Fruit fly (Drosophila melanogaster) whole organism, embryonic: Measurements from ENCODE around the gene Dph3.

Source experiments
- Adf1 ChIP-seq: fragments of 200-800 bp; sonication (Bioruptor generic); IDR thresholded peaks from 2 replicates; pipeline ENCODE4 v1.3.6; 2022; ENCODE audit warnings: missing biosample characterization, missing genetic modification characterization
- Aef1 ChIP-seq: fragments of 200-800 bp; sonication (Bioruptor generic); IDR thresholded peaks from 3 replicates; pipeline ENCODE4 v1.3.6; 2022; ENCODE audit warnings: missing biosample characterization, missing genetic modification characterization
- Atf-2 ChIP-seq: fragments of 200-800 bp; sonication (Bioruptor generic); optimal IDR thresholded peaks from 2 replicates; lab custom pipeline; 2016; ENCODE audit warnings: missing biosample characterization, missing genetic modification characterization
- B-H1 ChIP-seq: fragments of 200-800 bp; sonication (Bioruptor generic); IDR thresholded peaks from 3 replicates; pipeline ENCODE4 v1.3.6; 2022; ENCODE audit warnings: missing biosample characterization, missing genetic modification characterization
- C15 ChIP-seq: fragments of 200-800 bp; sonication (Bioruptor generic); IDR thresholded peaks from 3 replicates; pipeline ENCODE4 v1.3.6; 2022; ENCODE audit warnings: missing biosample characterization, missing genetic modification characterization
- CG10147 ChIP-seq: fragments of 200-800 bp; sonication (Bioruptor generic); optimal IDR thresholded peaks from 2 replicates; lab custom pipeline; 2019; ENCODE audit warnings: missing biosample characterization, mild to moderate bottlenecking, missing genetic modification characterization, moderate library complexity
- CG10366 ChIP-seq: fragments of 200-800 bp; sonication (Bioruptor generic); IDR thresholded peaks from 2 replicates; pipeline ENCODE4 v1.3.6; 2022; ENCODE audit warnings: missing biosample characterization, missing genetic modification characterization
- CG10431 ChIP-seq: fragments of 200-800 bp; sonication (Bioruptor generic); optimal IDR thresholded peaks from 3 replicates; lab custom pipeline; 2018; ENCODE audit warnings: missing biosample characterization, mild to moderate bottlenecking, missing genetic modification characterization
- CG10654 ChIP-seq: fragments of 200-800 bp; sonication (Bioruptor generic); optimal IDR thresholded peaks from 2 replicates; lab custom pipeline; 2016; ENCODE audit warnings: missing biosample characterization, missing genetic modification characterization
- CG11695 ChIP-seq: fragments of 200-800 bp; sonication (Bioruptor generic); IDR thresholded peaks from 3 replicates; pipeline ENCODE4 v1.3.6; 2022; ENCODE audit warnings: missing biosample characterization, missing genetic modification characterization
- CG12236 ChIP-seq: fragments of 200-800 bp; sonication (Bioruptor generic); optimal IDR thresholded peaks from 2 replicates; lab custom pipeline; 2016; ENCODE audit warnings: missing biosample characterization, missing genetic modification characterization
- CG14050 ChIP-seq: fragments of 200-800 bp; sonication (Bioruptor generic); IDR thresholded peaks from 3 replicates; pipeline ENCODE4 v1.3.6; 2022; ENCODE audit warnings: missing biosample characterization, missing genetic modification characterization
- CG15011 ChIP-seq: fragments of 200-800 bp; sonication (Bioruptor generic); optimal IDR thresholded peaks from 3 replicates; lab custom pipeline; 2018; ENCODE audit warnings: missing biosample characterization, mild to moderate bottlenecking, missing genetic modification characterization
- CG1647 ChIP-seq: fragments of 200-800 bp; sonication (Bioruptor generic); optimal IDR thresholded peaks from 3 replicates; lab custom pipeline; 2016; ENCODE audit warnings: missing biosample characterization, missing genetic modification characterization
- CG17612 ChIP-seq: fragments of 200-800 bp; sonication (Bioruptor generic); IDR thresholded peaks from 2 replicates; pipeline ENCODE4 v1.3.6; 2022; ENCODE audit warnings: missing biosample characterization, missing genetic modification characterization
- CG18011 ChIP-seq: fragments of 200-800 bp; sonication (Bioruptor generic); optimal IDR thresholded peaks from 2 replicates; lab custom pipeline; 2017; ENCODE audit warnings: missing biosample characterization, missing genetic modification characterization, mild to moderate bottlenecking, moderate library complexity, missing genotype
- CG2875 ChIP-seq: fragments of 200-800 bp; sonication (Bioruptor generic); optimal IDR thresholded peaks from 2 replicates; lab custom pipeline; 2017; ENCODE audit warnings: missing biosample characterization, mild to moderate bottlenecking, missing genetic modification characterization, missing genetic modification reagents
- CG30431 ChIP-seq: fragments of 200-800 bp; sonication (Bioruptor generic); optimal IDR thresholded peaks from 2 replicates; lab custom pipeline; 2017; ENCODE audit warnings: missing biosample characterization, missing genetic modification characterization
- CG3281 ChIP-seq: fragments of 200-800 bp; sonication (Bioruptor generic); optimal IDR thresholded peaks from 3 replicates; lab custom pipeline; 2017; ENCODE audit warnings: missing biosample characterization, mild to moderate bottlenecking, missing genetic modification characterization
- CG7745 ChIP-seq: fragments of 200-800 bp; sonication (Bioruptor generic); optimal IDR thresholded peaks from 2 replicates; lab custom pipeline; 2018; ENCODE audit warnings: missing biosample characterization, mild to moderate bottlenecking, missing genetic modification characterization, moderate library complexity
- CG9876 ChIP-seq: fragments of 200-800 bp; sonication (Bioruptor generic); optimal IDR thresholded peaks from 2 replicates; lab custom pipeline; 2016; ENCODE audit warnings: missing biosample characterization, missing genetic modification characterization
- CoRest ChIP-seq: fragments of 200-800 bp; sonication (Bioruptor generic); optimal IDR thresholded peaks from 3 replicates; lab custom pipeline; 2018; ENCODE audit warnings: missing biosample characterization, mild to moderate bottlenecking, missing genetic modification characterization, moderate library complexity
- Fer1 ChIP-seq: fragments of 200-800 bp; sonication (Bioruptor generic); optimal IDR thresholded peaks from 2 replicates; lab custom pipeline; 2017; ENCODE audit warnings: missing biosample characterization, mild to moderate bottlenecking, missing genetic modification characterization
- Fer3 ChIP-seq: fragments of 200-800 bp; sonication (Bioruptor generic); optimal IDR thresholded peaks from 2 replicates; lab custom pipeline; 2018; ENCODE audit warnings: missing biosample characterization, mild to moderate bottlenecking, missing genetic modification characterization, moderate library complexity
- Gug ChIP-seq: fragments of 200-800 bp; sonication (Bioruptor generic); IDR thresholded peaks from 4 replicates; pipeline ENCODE4 v1.3.6; 2022; ENCODE audit warnings: missing biosample characterization, missing genetic modification characterization
- HHEX ChIP-seq: fragments of 200-800 bp; sonication (Bioruptor generic); optimal IDR thresholded peaks from 3 replicates; lab custom pipeline; 2017; ENCODE audit warnings: missing biosample characterization, mild to moderate bottlenecking, missing genetic modification characterization, missing genetic modification reagents
- HmgD ChIP-seq: fragments of 200-800 bp; sonication (Bioruptor generic); optimal IDR thresholded peaks from 3 replicates; lab custom pipeline; 2016; ENCODE audit warnings: missing biosample characterization, missing genetic modification characterization
- Jarid2 ChIP-seq: fragments of 200-800 bp; sonication (Bioruptor generic); optimal IDR thresholded peaks from 3 replicates; lab custom pipeline; 2017; ENCODE audit warnings: mild to moderate bottlenecking, missing biosample characterization, missing genetic modification reagents, missing genetic modification characterization
- Nf-YB ChIP-seq: fragments of 200-800 bp; sonication (Bioruptor generic); optimal IDR thresholded peaks from 3 replicates; lab custom pipeline; 2019; ENCODE audit warnings: missing biosample characterization, mild to moderate bottlenecking, missing genetic modification characterization, moderate library complexity
- NfI ChIP-seq: fragments of 200-800 bp; sonication (Bioruptor generic); optimal IDR thresholded peaks from 3 replicates; lab custom pipeline; 2018; ENCODE audit warnings: missing biosample characterization, mild to moderate bottlenecking, missing genetic modification characterization, moderate library complexity
- Optix ChIP-seq: fragments of 200-800 bp; sonication (Bioruptor generic); IDR thresholded peaks from 3 replicates; pipeline ENCODE4 v1.3.6; 2022; ENCODE audit warnings: missing biosample characterization, missing genetic modification characterization
- Rfx ChIP-seq: fragments of 200-800 bp; sonication (Bioruptor generic); IDR thresholded peaks from 2 replicates; pipeline ENCODE4 v1.3.6; 2022; ENCODE audit warnings: missing biosample characterization, missing genetic modification characterization
- YL-1 ChIP-seq: fragments of 200-800 bp; sonication (Bioruptor generic); optimal IDR thresholded peaks from 3 replicates; lab custom pipeline; 2017; ENCODE audit warnings: missing biosample characterization, mild to moderate bottlenecking, missing genetic modification characterization
- bbx ChIP-seq: fragments of 200-800 bp; sonication (Bioruptor generic); IDR thresholded peaks from 2 replicates; pipeline ENCODE4 v1.3.6; 2022; ENCODE audit warnings: missing biosample characterization, missing genetic modification characterization; ENCODE audit not compliant: partially characterized antibody
- cato ChIP-seq: fragments of 200-800 bp; sonication (Bioruptor generic); optimal IDR thresholded peaks from 2 replicates; lab custom pipeline; 2016; ENCODE audit warnings: missing biosample characterization, missing genetic modification characterization, borderline replicate concordance
- dm ChIP-seq: fragments of 200-800 bp; sonication (Bioruptor generic); optimal IDR thresholded peaks from 3 replicates; lab custom pipeline; 2016; ENCODE audit warnings: missing biosample characterization, missing genetic modification characterization
- en ChIP-seq: fragments of 200-800 bp; sonication (Bioruptor generic); optimal IDR thresholded peaks from 2 replicates; lab custom pipeline; 2016; ENCODE audit warnings: missing biosample characterization, missing genetic modification characterization
- esg ChIP-seq: fragments of 200-800 bp; sonication (Bioruptor generic); conservative IDR thresholded peaks from 2 replicates; pipeline ENCODE4 v1.3.6; 2022; ENCODE audit warnings: missing biosample characterization, missing genetic modification characterization
- gce ChIP-seq: fragments of 200-800 bp; sonication (Bioruptor generic); IDR thresholded peaks from 3 replicates; pipeline ENCODE4 v1.3.6; 2022; ENCODE audit warnings: missing biosample characterization, missing genetic modification characterization
- grn ChIP-seq: fragments of 200-800 bp; sonication (Bioruptor generic); optimal IDR thresholded peaks from 3 replicates; lab custom pipeline; 2017; ENCODE audit warnings: missing biosample characterization, missing genetic modification characterization
- h ChIP-seq: fragments of >200 bp; optimal IDR thresholded peaks from 2 replicates; lab custom pipeline; 2017
- inv ChIP-seq: fragments of 200-800 bp; sonication (Bioruptor generic); IDR thresholded peaks from 2 replicates; pipeline ENCODE4 v1.3.6; 2022; ENCODE audit warnings: missing biosample characterization, missing genetic modification characterization; ENCODE audit not compliant: partially characterized antibody
- jing ChIP-seq: fragments of 200-800 bp; sonication (Bioruptor generic); optimal IDR thresholded peaks from 2 replicates; lab custom pipeline; 2018; ENCODE audit warnings: missing biosample characterization, mild to moderate bottlenecking, missing genetic modification characterization
- ken ChIP-seq: fragments of 200-800 bp; sonication (Bioruptor generic); IDR thresholded peaks from 3 replicates; pipeline ENCODE4 v1.3.6; 2022; ENCODE audit warnings: missing biosample characterization, missing genetic modification characterization
- lbe ChIP-seq: fragments of 200-800 bp; sonication (Bioruptor generic); optimal IDR thresholded peaks from 2 replicates; lab custom pipeline; 2016; ENCODE audit warnings: missing biosample characterization, mild to moderate bottlenecking, missing genetic modification characterization
- otp ChIP-seq: fragments of 200-800 bp; sonication (Bioruptor generic); IDR thresholded peaks from 3 replicates; pipeline ENCODE4, ENCODE4 v1.3.6; 2022; ENCODE audit warnings: missing biosample characterization, missing genetic modification characterization
- ranshi ChIP-seq: fragments of 200-800 bp; sonication (Bioruptor generic); IDR thresholded peaks from 2 replicates; pipeline ENCODE4 v1.3.6; 2022; ENCODE audit warnings: missing biosample characterization, missing genetic modification characterization
- schlank ChIP-seq: fragments of 200-800 bp; sonication (Bioruptor generic); optimal IDR thresholded peaks from 2 replicates; lab custom pipeline; 2018; ENCODE audit warnings: missing biosample characterization, mild to moderate bottlenecking, missing genetic modification characterization
- sd ChIP-seq: fragments of 200-800 bp; sonication (Bioruptor generic); optimal IDR thresholded peaks from 3 replicates; lab custom pipeline; 2018; ENCODE audit warnings: missing biosample characterization, mild to moderate bottlenecking, missing genetic modification characterization, moderate library complexity
- slbo ChIP-seq: fragments of 200-800 bp; sonication (Bioruptor generic); IDR thresholded peaks from 2 replicates; pipeline ENCODE4 v1.3.6; 2022; ENCODE audit warnings: missing biosample characterization, missing genetic modification characterization
- tx ChIP-seq: fragments of 200-800 bp; sonication (Bioruptor generic); optimal IDR thresholded peaks from 2 replicates; lab custom pipeline; 2016; ENCODE audit warnings: missing biosample characterization, missing genetic modification characterization

The Dph3 gene

dm6 chr3R:11209801-11210402, 21.8 kb upstream of the Dph3 start, which contains the start of the genes SdhC and Tctp (continued):
- TF ChIP-seq HHEX (GFP tag; lab: Kevin White, UChicago) (no peak), otp (GFP tag; lab: Robert Waterston, UW) (no peak), dm (GFP tag; lab: Kevin White, UChicago) (peak; percentile 68), CG10366 (GFP tag; lab: Robert Waterston, UW) (no peak), CG14050 (GFP tag; lab: Robert Waterston, UW) (no peak), Rfx (GFP tag; lab: Robert Waterston, UW) (peak; percentile 37), schlank (no peak), bbx (GFP tag; lab: Robert Waterston, UW) (peak; percentile 56), C15 (GFP tag; lab: Robert Waterston, UW) (no peak), Aef1 (no peak), CG10431 (GFP tag; lab: Kevin White, UChicago) (peak; percentile 9), CG11695 (GFP tag; lab: Robert Waterston, UW) (no peak), inv (GFP tag; lab: Robert Waterston, UW) (peak; percentile 25; the same call in 1 of the 2 replicates), Atf-2 (GFP tag; lab: Kevin White, UChicago) (peak; percentile 6), CG3281 (GFP tag; lab: Kevin White, UChicago) (peak; percentile 5), Adf1 (no peak), Optix (GFP tag; lab: Robert Waterston, UW) (no peak), lbe (GFP tag; lab: Kevin White, UChicago) (peak; percentile 7), esg (no peak), slbo (peak; percentile 24; the same call in 1 of the 2 replicates), B-H1 (GFP tag; lab: Robert Waterston, UW) (no peak), Fer3 (tag; lab: Kevin White, UChicago) (peak; percentile 40), grn (GFP tag; lab: Kevin White, UChicago) (no peak), NfI (GFP tag; lab: Kevin White, UChicago) (peak; percentile 38), CG10654 (GFP tag; lab: Kevin White, UChicago) (peak; percentile 15), CG1647 (GFP tag; lab: Kevin White, UChicago) (no peak), en (GFP tag; lab: Kevin White, UChicago) (no peak), gce (GFP tag; lab: Robert Waterston, UW) (no peak), CG17612 (GFP tag; lab: Robert Waterston, UW) (no peak), CG12236 (GFP tag; lab: Kevin White, UChicago) (no peak), CG18011 (GFP tag; lab: Kevin White, UChicago) (no peak), tx (GFP tag; lab: Kevin White, UChicago) (no peak), Jarid2 (GFP tag; lab: Kevin White, UChicago) (no peak), CG30431 (GFP tag; lab: Kevin White, UChicago) (no peak), CG2875 (GFP tag; lab: Kevin White, UChicago) (no peak), jing (no peak), Nf-YB (GFP tag; lab: Kevin White, UChicago) (peak; percentile 16), CG9876 (GFP tag; lab: Kevin White, UChicago) (no peak), Gug (no peak; the same call in 3 of the 4 replicates), h (no peak), CoRest (tag; lab: Kevin White, UChicago) (peak; percentile 64), sd (tag; lab: Kevin White, UChicago) (no peak), cato (GFP tag; lab: Kevin White, UChicago) (no peak), CG7745 (tag; lab: Kevin White, UChicago) (no peak), CG10147 (peak; percentile 6), ken (no peak), CG15011 (GFP tag; lab: Kevin White, UChicago) (no peak), Fer1 (GFP tag; lab: Kevin White, UChicago) (peak; percentile 50), YL-1 (GFP tag; lab: Kevin White, UChicago) (peak; percentile 90), HmgD (GFP tag; lab: Kevin White, UChicago) (peak; percentile 34), ranshi (GFP tag; lab: Robert Waterston, UW) (0 out of 2 replicates have a peak, but pooled peaks have one; percentile 23)
